Worm (Caenorhabditis elegans) whole organism, L4/young adult: ENCODE measurements around the gene bath-45.

ENCODE experiments used
- W03F9.2 ChIP-seq: fragments of 150-350 bp; optimal IDR thresholded peaks from 2 replicates; lab custom pipeline; 2014; ENCODE audit warnings: missing biosample characterization, missing genetic modification characterization
- him-1 ChIP-seq: sonication (generic microtip); optimal IDR thresholded peaks from 2 replicates; lab custom pipeline; 2016; ENCODE audit warnings: missing genotype, missing genetic modification reagents, missing genetic modification characterization, missing compliant biosample characterization

DNA sequence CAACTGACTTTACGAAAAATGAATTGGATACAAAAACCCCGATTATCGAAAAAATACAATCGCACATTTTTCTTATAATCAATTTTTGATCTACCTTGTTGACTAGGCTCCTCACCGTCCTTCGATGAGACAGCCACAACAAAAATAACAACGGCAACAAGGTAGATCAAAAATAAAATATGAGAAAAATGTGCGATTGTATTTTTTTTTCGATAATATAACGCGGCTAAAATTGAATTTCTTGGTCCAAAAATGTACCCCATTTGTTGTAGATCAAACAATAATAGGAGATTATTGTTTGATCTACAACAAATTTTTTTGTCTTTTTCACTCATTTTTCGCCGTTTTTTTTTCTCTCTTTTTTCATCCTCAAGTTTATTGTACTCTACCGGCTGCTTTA, 7.8 kb downstream of the bath-45 start:
- TF ChIP-seq W03F9.2 (no peak), him-1 (tag; lab: Kevin White, UChicago) (no peak)
